Fruit fly (Drosophila melanogaster) whole organism, embryonic: ENCODE data around the gene att-ORFB.
A peak's percentile ranks its signal among the peaks of the same experiment; 100 is the strongest.

ENCODE experiments used
- Abd-B ChIP-seq: fragments of 200-800 bp; sonication (Bioruptor generic); optimal IDR thresholded peaks from 2 replicates; lab custom pipeline; 2018; ENCODE audit warnings: missing biosample characterization, mild to moderate bottlenecking, missing genetic modification characterization, moderate library complexity
- CG10209 ChIP-seq: fragments of 200-800 bp; sonication (Bioruptor generic); optimal IDR thresholded peaks from 3 replicates; lab custom pipeline; 2017; ENCODE audit warnings: missing biosample characterization, mild to moderate bottlenecking, missing genetic modification characterization, missing genetic modification reagents
- CG11093 ChIP-seq: fragments of 200-800 bp; sonication (Bioruptor generic); IDR thresholded peaks from 3 replicates; pipeline ENCODE4 v1.3.6; 2022; ENCODE audit warnings: missing biosample characterization, missing genetic modification characterization
- CG12744 ChIP-seq: fragments of 200-800 bp; sonication (Bioruptor generic); optimal IDR thresholded peaks from 2 replicates; lab custom pipeline; 2016; ENCODE audit warnings: missing biosample characterization, missing genetic modification characterization
- CG13287 ChIP-seq: fragments of 200-800 bp; sonication (Bioruptor generic); IDR thresholded peaks from 2 replicates; pipeline ENCODE4 v1.3.6; 2022; ENCODE audit warnings: missing biosample characterization, missing genetic modification characterization; ENCODE audit not compliant: partially characterized antibody
- CG17186 ChIP-seq: fragments of 200-800 bp; sonication (Bioruptor generic); optimal IDR thresholded peaks from 3 replicates; lab custom pipeline; 2017; ENCODE audit warnings: missing biosample characterization, missing genetic modification reagents, missing genetic modification characterization
- CG17568 ChIP-seq: fragments of 200-800 bp; sonication (Bioruptor generic); optimal IDR thresholded peaks from 2 replicates; lab custom pipeline; 2018; ENCODE audit warnings: missing biosample characterization, mild to moderate bottlenecking, missing genetic modification characterization, moderate library complexity
- CG18011 ChIP-seq: fragments of 200-800 bp; sonication (Bioruptor generic); optimal IDR thresholded peaks from 2 replicates; lab custom pipeline; 2017; ENCODE audit warnings: missing biosample characterization, missing genetic modification characterization, mild to moderate bottlenecking, moderate library complexity, missing genotype
- CG2202 ChIP-seq: fragments of 200-800 bp; sonication (Bioruptor generic); optimal IDR thresholded peaks from 2 replicates; lab custom pipeline; 2018; ENCODE audit warnings: missing biosample characterization, mild to moderate bottlenecking, missing genetic modification characterization
- CG31224 ChIP-seq: fragments of 200-800 bp; sonication (Bioruptor generic); IDR thresholded peaks from 2 replicates; pipeline ENCODE4 v1.3.6; 2022; ENCODE audit warnings: missing biosample characterization, missing genetic modification characterization
- CG3163 ChIP-seq: fragments of 200-800 bp; sonication (Bioruptor generic); optimal IDR thresholded peaks from 3 replicates; lab custom pipeline; 2016; ENCODE audit warnings: missing biosample characterization, missing genetic modification characterization
- CG7271 ChIP-seq: fragments of 200-800 bp; sonication (Bioruptor generic); optimal IDR thresholded peaks from 2 replicates; lab custom pipeline; 2018; ENCODE audit warnings: missing biosample characterization, mild to moderate bottlenecking, missing genetic modification characterization, moderate library complexity
- CG7987 ChIP-seq: fragments of 200-800 bp; sonication (Bioruptor generic); optimal IDR thresholded peaks from 2 replicates; lab custom pipeline; 2018; ENCODE audit warnings: missing biosample characterization, mild to moderate bottlenecking, missing genetic modification characterization, moderate library complexity
- CG8281 ChIP-seq: fragments of 200-800 bp; sonication (Bioruptor generic); optimal IDR thresholded peaks from 2 replicates; lab custom pipeline; 2018; ENCODE audit warnings: missing biosample characterization, mild to moderate bottlenecking, missing genetic modification characterization, moderate library complexity
- CG8765 ChIP-seq: fragments of 200-800 bp; sonication (Bioruptor generic); IDR thresholded peaks from 2 replicates; pipeline ENCODE4 v1.3.6; 2022; ENCODE audit warnings: missing biosample characterization, missing genetic modification characterization
- Dbx ChIP-seq: fragments of 200-800 bp; sonication (Bioruptor generic); IDR thresholded peaks from 3 replicates; pipeline ENCODE4 v1.3.6; 2022; ENCODE audit warnings: missing biosample characterization, missing genetic modification characterization
- Dip3 ChIP-seq: fragments of 200-800 bp; sonication (Bioruptor generic); optimal IDR thresholded peaks from 3 replicates; lab custom pipeline; 2016; ENCODE audit warnings: missing biosample characterization, missing genetic modification characterization
- E2f1 ChIP-seq: fragments of 200-800 bp; sonication (Bioruptor generic); IDR thresholded peaks from 2 replicates; pipeline ENCODE4 v1.3.6; 2022; ENCODE audit warnings: missing biosample characterization, missing genetic modification characterization
- ERR ChIP-seq: fragments of 200-800 bp; sonication (Bioruptor generic); optimal IDR thresholded peaks from 2 replicates; lab custom pipeline; 2016; ENCODE audit warnings: missing biosample characterization, missing genetic modification characterization
- H2.0 ChIP-seq: fragments of 200-800 bp; sonication (Bioruptor generic); IDR thresholded peaks from 2 replicates; pipeline ENCODE4 v1.3.6; 2022; ENCODE audit warnings: missing biosample characterization, missing genetic modification characterization
- HmgZ ChIP-seq: fragments of 200-800 bp; sonication (Bioruptor generic); optimal IDR thresholded peaks from 2 replicates; lab custom pipeline; 2018; ENCODE audit warnings: missing biosample characterization, mild to moderate bottlenecking, missing genetic modification characterization
- Lpt ChIP-seq: fragments of >200 bp; optimal IDR thresholded peaks from 2 replicates; lab custom pipeline; 2018; ENCODE audit warnings: missing biosample characterization, missing genetic modification characterization
- Meics ChIP-seq: fragments of 200-800 bp; sonication (Bioruptor generic); optimal IDR thresholded peaks from 2 replicates; lab custom pipeline; 2017; ENCODE audit warnings: missing biosample characterization, mild to moderate bottlenecking, missing genetic modification characterization
- PHDP ChIP-seq: fragments of 200-800 bp; sonication (Bioruptor generic); optimal IDR thresholded peaks from 3 replicates; lab custom pipeline; 2018; ENCODE audit warnings: missing biosample characterization, mild to moderate bottlenecking, missing genetic modification characterization, moderate library complexity
- Ravus ChIP-seq: fragments of 200-800 bp; sonication (Bioruptor generic); IDR thresholded peaks from 2 replicates; pipeline ENCODE4 v1.3.6; 2022; ENCODE audit warnings: missing biosample characterization, missing genetic modification characterization
- Rfx ChIP-seq: fragments of 200-800 bp; sonication (Bioruptor generic); IDR thresholded peaks from 2 replicates; pipeline ENCODE4 v1.3.6; 2022; ENCODE audit warnings: missing biosample characterization, missing genetic modification characterization
- Usf ChIP-seq: fragments of 200-800 bp; sonication (Bioruptor generic); optimal IDR thresholded peaks from 2 replicates; lab custom pipeline; 2017; ENCODE audit warnings: missing genotype, missing biosample characterization, missing genetic modification characterization
- Xrp1 ChIP-seq: fragments of 200-800 bp; sonication (Bioruptor generic); IDR thresholded peaks from 2 replicates; pipeline ENCODE4 v1.3.6; 2022; ENCODE audit warnings: missing biosample characterization, missing genetic modification characterization
- bbx ChIP-seq: fragments of 200-800 bp; sonication (Bioruptor generic); IDR thresholded peaks from 2 replicates; pipeline ENCODE4 v1.3.6; 2022; ENCODE audit warnings: missing biosample characterization, missing genetic modification characterization; ENCODE audit not compliant: partially characterized antibody
- bigmax ChIP-seq: fragments of 200-800 bp; sonication (Bioruptor generic); optimal IDR thresholded peaks from 2 replicates; lab custom pipeline; 2018; ENCODE audit warnings: missing biosample characterization, mild to moderate bottlenecking, missing genetic modification characterization
- btn ChIP-seq: fragments of 200-800 bp; sonication (Bioruptor generic); optimal IDR thresholded peaks from 2 replicates; lab custom pipeline; 2016; ENCODE audit warnings: missing biosample characterization, missing genetic modification characterization
- fd96Cb ChIP-seq: fragments of 200-800 bp; sonication (Bioruptor generic); optimal IDR thresholded peaks from 2 replicates; lab custom pipeline; 2018; ENCODE audit warnings: missing biosample characterization, mild to moderate bottlenecking, missing genetic modification characterization, moderate library complexity
- ftz-f1 ChIP-seq: fragments of 200-800 bp; sonication (Bioruptor generic); optimal IDR thresholded peaks from 2 replicates; lab custom pipeline; 2016; ENCODE audit warnings: missing biosample characterization, missing genetic modification characterization
- gcm ChIP-seq: fragments of 200-800 bp; sonication (Bioruptor generic); optimal IDR thresholded peaks from 2 replicates; lab custom pipeline; 2019; ENCODE audit warnings: missing biosample characterization, mild to moderate bottlenecking, missing genetic modification characterization, moderate library complexity
- grn ChIP-seq: fragments of 200-800 bp; sonication (Bioruptor generic); optimal IDR thresholded peaks from 3 replicates; lab custom pipeline; 2017; ENCODE audit warnings: missing biosample characterization, missing genetic modification characterization
- her ChIP-seq: fragments of 200-800 bp; sonication (Bioruptor generic); optimal IDR thresholded peaks from 2 replicates; lab custom pipeline; 2016; ENCODE audit warnings: missing biosample characterization, missing genetic modification characterization
- jing ChIP-seq: fragments of 200-800 bp; sonication (Bioruptor generic); optimal IDR thresholded peaks from 2 replicates; lab custom pipeline; 2018; ENCODE audit warnings: missing biosample characterization, mild to moderate bottlenecking, missing genetic modification characterization
- org-1 ChIP-seq: fragments of 200-800 bp; sonication (Bioruptor generic); optimal IDR thresholded peaks from 2 replicates; lab custom pipeline; 2017; ENCODE audit warnings: missing biosample characterization, missing genetic modification characterization
- ranshi ChIP-seq: fragments of 200-800 bp; sonication (Bioruptor generic); IDR thresholded peaks from 2 replicates; pipeline ENCODE4 v1.3.6; 2022; ENCODE audit warnings: missing biosample characterization, missing genetic modification characterization
- repo ChIP-seq: fragments of 200-800 bp; sonication (Bioruptor generic); optimal IDR thresholded peaks from 2 replicates; lab custom pipeline; 2016; ENCODE audit warnings: missing biosample characterization, missing genetic modification characterization
- ro ChIP-seq: fragments of 200-800 bp; sonication (Bioruptor generic); IDR thresholded peaks from 2 replicates; pipeline ENCODE4 v1.3.6; 2022; ENCODE audit warnings: missing biosample characterization, missing genetic modification characterization
- slou ChIP-seq: fragments of 200-800 bp; sonication (Bioruptor generic); optimal IDR thresholded peaks from 3 replicates; lab custom pipeline; 2016; ENCODE audit warnings: missing biosample characterization, missing genetic modification characterization
- sug ChIP-seq: fragments of 200-800 bp; optimal IDR thresholded peaks from 2 replicates; lab custom pipeline; 2019; ENCODE audit warnings: missing biosample characterization, mild to moderate bottlenecking, missing genetic modification characterization, moderate library complexity
- tgo ChIP-seq: fragments of 200-800 bp; sonication (Bioruptor generic); IDR thresholded peaks from 3 replicates; pipeline ENCODE4 v1.3.6; 2022; ENCODE audit warnings: missing biosample characterization, missing genetic modification characterization
- tna ChIP-seq: fragments of 200-800 bp; sonication (Bioruptor generic); IDR thresholded peaks from 2 replicates; pipeline ENCODE4 v1.3.6; 2022; ENCODE audit warnings: missing biosample characterization, missing genetic modification characterization; ENCODE audit not compliant: partially characterized antibody
- twi ChIP-seq: fragments of 200-800 bp; optimal IDR thresholded peaks from 2 replicates; lab custom pipeline; 2019; ENCODE audit warnings: missing biosample characterization, mild to moderate bottlenecking, missing genetic modification characterization, moderate library complexity
- usp ChIP-seq: fragments of >200 bp; optimal IDR thresholded peaks from 2 replicates; lab custom pipeline; 2017; ENCODE audit warnings: missing biosample characterization, missing genetic modification characterization
- vfl ChIP-seq: fragments of 200-800 bp; sonication (Bioruptor generic); optimal IDR thresholded peaks from 2 replicates; lab custom pipeline; 2016; ENCODE audit warnings: missing biosample characterization, missing genetic modification characterization
- wek ChIP-seq: fragments of 200-800 bp; sonication (Bioruptor generic); optimal IDR thresholded peaks from 3 replicates; lab custom pipeline; 2018; ENCODE audit warnings: missing biosample characterization, mild to moderate bottlenecking, missing genetic modification characterization, moderate library complexity
- zen ChIP-seq: fragments of 200-800 bp; sonication (Bioruptor generic); optimal IDR thresholded peaks from 3 replicates; lab custom pipeline; 2018; ENCODE audit warnings: missing biosample characterization, mild to moderate bottlenecking, missing genetic modification characterization, moderate library complexity

Gene att-ORFB

dm6 chr3R:20557415-20558105 lies 3.4 kb upstream of the att-ORFB start, which contains the start of the genes DPCoAC and CG5180 (continued):
- TF ChIP-seq Rfx (peak; percentile 88), H2.0 (GFP tag; lab: Robert Waterston, UW) (peak; percentile 50; the same call in 1 of the 2 replicates), CG7271 (no peak), CG8281 (tag; lab: Kevin White, UChicago) (no peak), Xrp1 (GFP tag; lab: Robert Waterston, UW) (peak; percentile 57), gcm (GFP tag; lab: Kevin White, UChicago) (no peak), her (GFP tag; lab: Kevin White, UChicago) (peak; percentile 51), CG11093 (GFP tag; lab: Robert Waterston, UW) (peak; percentile 55; the same call in 1 of the 3 replicates), tgo (peak; percentile 72; the same call in 2 of the 3 replicates), ftz-f1 (GFP tag; lab: Kevin White, UChicago) (peak; percentile 90), Meics (GFP tag; lab: Kevin White, UChicago) (peak; percentile 37), Dbx (GFP tag; lab: Robert Waterston, UW) (peak; percentile 85), CG17186 (GFP tag; lab: Kevin White, UChicago) (peak; percentile 71), CG12744 (no peak), jing (GFP tag; lab: Kevin White, UChicago) (no peak), Dip3 (peak; percentile 75), usp (GFP tag; lab: Kevin White, UChicago) (no peak), bbx (GFP tag; lab: Robert Waterston, UW) (peak; percentile 76), Lpt (GFP tag; lab: Kevin White, UChicago) (no peak), bigmax (peak; percentile 16), slou (GFP tag; lab: Kevin White, UChicago) (peak; percentile 52), CG3163 (GFP tag; lab: Kevin White, UChicago) (peak; percentile 76), tna (GFP tag; lab: Robert Waterston, UW) (0 out of 2 replicates have a peak, but pooled peaks have one; percentile 39), grn (no peak), HmgZ (tag; lab: Kevin White, UChicago) (peak; percentile 78), vfl (GFP tag; lab: Kevin White, UChicago) (peak; percentile 48), CG8765 (GFP tag; lab: Robert Waterston, UW) (no peak; the same call in 1 of the 2 replicates), CG18011 (no peak), zen (peak; percentile 65), fd96Cb (tag; lab: Kevin White, UChicago) (peak; percentile 32), org-1 (GFP tag; lab: Kevin White, UChicago) (no peak), btn (GFP tag; lab: Kevin White, UChicago) (no peak), CG17568 (GFP tag; lab: Kevin White, UChicago) (peak; percentile 6), Ravus (0 out of 2 replicates have a peak, but pooled peaks have one; percentile 19), Abd-B (GFP tag; lab: Kevin White, UChicago) (peak; percentile 61), CG10209 (GFP tag; lab: Kevin White, UChicago) (peak; percentile 28), E2f1 (peak; percentile 52), wek (no peak), ranshi (GFP tag; lab: Robert Waterston, UW) (peak; percentile 70; the same call in 1 of the 2 replicates), PHDP (tag; lab: Kevin White, UChicago) (peak; percentile 46), CG13287 (GFP tag; lab: Robert Waterston, UW) (peak; percentile 52), sug (tag; lab: Kevin White, UChicago) (peak; percentile 68), ERR (GFP tag; lab: Kevin White, UChicago) (peak; percentile 52), CG7987 (GFP tag; lab: Kevin White, UChicago) (peak; percentile 53), CG2202 (tag; lab: Kevin White, UChicago) (no peak), CG31224 (GFP tag; lab: Robert Waterston, UW) (peak; percentile 40), ro (GFP tag; lab: Robert Waterston, UW) (peak; percentile 43), repo (GFP tag; lab: Kevin White, UChicago) (peak; percentile 44), twi (tag; lab: Kevin White, UChicago) (no peak), Usf (GFP tag; lab: Kevin White, UChicago) (peak; percentile 39)
